Worm (Caenorhabditis elegans) whole organism, young adult: ENCODE measurements around the gene slt-1.

Experiments used
- Y53F4B.3 ChIP-seq: fragments of 200-800 bp; sonication (Bioruptor generic); IDR thresholded peaks from 2 replicates; pipeline ENCODE4 v1.3.6; 2022; ENCODE audit warnings: missing genetic modification reagents, missing genetic modification characterization, missing compliant biosample characterization
- cebp-2 ChIP-seq: fragments of 200-800 bp; sonication (Bioruptor generic); IDR thresholded peaks from 2 replicates; pipeline ENCODE4 v1.3.6; 2022; ENCODE audit warnings: missing genetic modification characterization, missing compliant biosample characterization
- dpl-1 ChIP-seq: fragments of 150-350 bp; optimal IDR thresholded peaks from 2 replicates; lab custom pipeline; 2014; ENCODE audit warnings: missing biosample characterization, missing genetic modification reagents, missing genetic modification characterization
- madf-10 ChIP-seq: sonication (generic microtip); optimal IDR thresholded peaks from 2 replicates; lab custom pipeline; 2016; ENCODE audit warnings: mild to moderate bottlenecking, missing genetic modification characterization, missing compliant biosample characterization
- nhr-27 ChIP-seq: fragments of 200-800 bp; sonication (Bioruptor generic); optimal IDR thresholded peaks from 2 replicates; lab custom pipeline; 2018; ENCODE audit warnings: mild to moderate bottlenecking, missing genetic modification characterization, moderate library complexity, missing compliant biosample characterization
- sptf-2 ChIP-seq: fragments of 200-800 bp; sonication (Bioruptor generic); optimal IDR thresholded peaks from 2 replicates; lab custom pipeline; 2018; ENCODE audit warnings: mild to moderate bottlenecking, missing genetic modification characterization, missing compliant biosample characterization

DNA sequence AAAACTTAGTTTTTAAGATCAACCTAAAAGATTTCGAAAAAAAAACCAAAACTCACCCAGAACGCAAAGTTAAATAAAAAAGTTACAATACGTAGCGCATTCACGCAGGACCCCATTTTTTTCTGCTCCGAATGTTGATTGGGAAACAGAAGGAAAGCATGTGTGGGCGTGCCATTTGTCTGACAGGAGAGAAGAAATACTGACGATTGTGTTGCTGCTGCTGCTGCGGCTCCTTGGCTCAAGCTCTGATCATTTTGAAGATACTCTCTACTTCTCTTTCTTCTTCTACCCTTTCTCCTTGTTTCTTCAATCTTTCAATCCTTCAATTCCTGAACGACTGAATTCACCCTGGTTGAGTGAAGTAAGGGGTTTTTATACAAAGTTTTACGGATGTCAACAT lies 55.2 kb downstream of the slt-1 start, which contains the start of gene tsp-8:
- TF ChIP-seq Y53F4B.3 (GFP tag; lab: Robert Waterston, UW) (no peak), cebp-2 (GFP tag; lab: Robert Waterston, UW) (no peak), nhr-27 (no peak), madf-10 (no peak), dpl-1 (no peak), sptf-2 (GFP tag; lab: Kevin White, UChicago) (no peak)
